Fruit fly (Drosophila melanogaster): ENCODE data around the gene CG7290.
A peak's percentile ranks its signal among the peaks of the same experiment; 100 is the strongest.

CG7290 gene

DNA sequence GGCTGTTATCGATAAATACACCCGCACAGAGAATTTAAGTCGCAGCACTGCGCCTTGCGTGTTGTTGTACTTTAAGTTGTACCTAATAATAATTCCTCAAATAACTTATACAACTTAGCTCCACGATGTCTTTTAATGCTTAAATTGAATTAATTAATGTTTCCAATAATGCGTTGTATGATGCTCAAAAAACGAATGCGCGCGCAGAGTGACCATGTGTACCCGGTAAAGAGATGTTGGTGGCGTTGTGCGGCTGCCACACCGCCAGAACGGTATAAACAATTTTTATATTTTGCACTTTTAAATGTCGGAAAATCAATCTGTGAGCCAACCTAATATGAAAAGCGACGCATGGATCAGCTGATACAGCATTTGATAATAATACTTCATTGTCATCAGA is 20.3 kb upstream of the CG7290 start:
- peak; percentile 94 for TF ChIP-seq Myb (GFP tag; optimal IDR thresholded peaks at IDR 0.05)
- TF ChIP-seq Nf-YA (GFP tag; IDR thresholded peaks at IDR 0.05) = no peak
- peak; percentile 90 for TF ChIP-seq Sin3A (optimal IDR thresholded peaks at IDR 0.05)
- TF ChIP-seq NfI (GFP tag; optimal IDR thresholded peaks at IDR 0.05) = no peak
- TF ChIP-seq CG16813 (GFP tag; IDR thresholded peaks at IDR 0.05; ENCODE audit: partially characterized antibody) = peak; percentile 39; the same call in 1 of the 3 replicates
- TF ChIP-seq CG10147 (GFP tag; optimal IDR thresholded peaks at IDR 0.05) = no peak
- peak; percentile 40; the same call in 1 of the 3 replicates for TF ChIP-seq knrl (GFP tag; IDR thresholded peaks at IDR 0.05; ENCODE audit: partially characterized antibody)
- no peak for TF ChIP-seq GATAe (GFP tag; conservative IDR thresholded peaks at IDR 0.05)
- no peak for TF ChIP-seq ATbp (GFP tag; optimal IDR thresholded peaks at IDR 0.05)
- no peak for TF ChIP-seq Xbp1 (GFP tag; optimal IDR thresholded peaks at IDR 0.05)
- TF ChIP-seq phol (tag; optimal IDR thresholded peaks at IDR 0.05) = peak; percentile 41
- peak; percentile 42 for TF ChIP-seq YL-1 (GFP tag; optimal IDR thresholded peaks at IDR 0.05)
- peak; percentile 46 for TF ChIP-seq zen (tag; optimal IDR thresholded peaks at IDR 0.05)
- peak; percentile 64 for TF ChIP-seq MBD-R2 (GFP tag; IDR thresholded peaks at IDR 0.05)
- TF ChIP-seq gfzf (GFP tag; optimal IDR thresholded peaks at IDR 0.05) = peak; percentile 91
- no peak for TF ChIP-seq twi (tag; optimal IDR thresholded peaks at IDR 0.05)
- no peak for TF ChIP-seq Usf (GFP tag; optimal IDR thresholded peaks at IDR 0.05)
- TF ChIP-seq Lhr (GFP tag; optimal IDR thresholded peaks at IDR 0.05) = peak; percentile 36
- peak; percentile 53; the same call in 1 of the 2 replicates for TF ChIP-seq unc-4 (GFP tag; IDR thresholded peaks at IDR 0.05; ENCODE audit: partially characterized antibody)
- peak; percentile 12; the same call in 1 of the 2 replicates for TF ChIP-seq amos (GFP tag; IDR thresholded peaks at IDR 0.05; ENCODE audit: partially characterized antibody)
- TF ChIP-seq CG15514 (GFP tag; optimal IDR thresholded peaks at IDR 0.05) = peak; percentile 68
- TF ChIP-seq CG11723 (GFP tag; optimal IDR thresholded peaks at IDR 0.05) = no peak
- no peak for TF ChIP-seq tna (GFP tag; IDR thresholded peaks at IDR 0.05; ENCODE audit: partially characterized antibody)
- no peak for TF ChIP-seq Lpt (GFP tag; optimal IDR thresholded peaks at IDR 0.05)
- no peak for TF ChIP-seq Drgx (GFP tag; IDR thresholded peaks at IDR 0.05)
- TF ChIP-seq CG8478 (optimal IDR thresholded peaks at IDR 0.05) = no peak
- peak; percentile 44 for TF ChIP-seq Abd-B (GFP tag; optimal IDR thresholded peaks at IDR 0.05)
- TF ChIP-seq Doc3 (GFP tag; IDR thresholded peaks at IDR 0.05; ENCODE audit: partially characterized antibody) = no peak
- peak; percentile 37; the same call in 1 of the 2 replicates for TF ChIP-seq CG4360 (GFP tag; IDR thresholded peaks at IDR 0.05)
- peak; percentile 72 for TF ChIP-seq pzg (GFP tag; optimal IDR thresholded peaks at IDR 0.05)
- TF ChIP-seq CG5953 (GFP tag; IDR thresholded peaks at IDR 0.05) = no peak
- 0 out of 3 replicates have a peak, but pooled peaks have one; percentile 25 for TF ChIP-seq vnd (GFP tag; IDR thresholded peaks at IDR 0.05; ENCODE audit: partially characterized antibody)
- TF ChIP-seq CG8924 (tag; optimal IDR thresholded peaks at IDR 0.05) = peak; percentile 25
- TF ChIP-seq dm (GFP tag; optimal IDR thresholded peaks at IDR 0.05) = peak; percentile 1
- TF ChIP-seq Kr (GFP tag; optimal IDR thresholded peaks at IDR 0.05) = no peak
- TF ChIP-seq CG3995 (GFP tag; optimal IDR thresholded peaks at IDR 0.05) = peak; percentile 78
- no peak for TF ChIP-seq otp (GFP tag; IDR thresholded peaks at IDR 0.05)
- no peak for TF ChIP-seq CG7357 (GFP tag; IDR thresholded peaks at IDR 0.05)
- TF ChIP-seq CG17829 (tag; optimal IDR thresholded peaks at IDR 0.05) = peak; percentile 19
- peak; percentile 64 for TF ChIP-seq CHES-1-like (GFP tag; optimal IDR thresholded peaks at IDR 0.05)
- 0 out of 4 replicates have a peak, but pooled peaks have one; percentile 52 for TF ChIP-seq Dll (GFP tag; IDR thresholded peaks at IDR 0.05; ENCODE audit: partially characterized antibody)
- peak; percentile 58 for TF ChIP-seq Dref (GFP tag; IDR thresholded peaks at IDR 0.05)
- no peak for TF ChIP-seq onecut (GFP tag; IDR thresholded peaks at IDR 0.05)
- TF ChIP-seq CG7987 (GFP tag; optimal IDR thresholded peaks at IDR 0.05) = no peak
- no peak for TF ChIP-seq CG6683 (GFP tag; optimal IDR thresholded peaks at IDR 0.05)
- no peak for TF ChIP-seq Dip2 (GFP tag; IDR thresholded peaks at IDR 0.05)
- TF ChIP-seq trem (tag; optimal IDR thresholded peaks at IDR 0.05) = peak; percentile 69
- TF ChIP-seq Oli (tag; optimal IDR thresholded peaks at IDR 0.05) = no peak
- TF ChIP-seq CG10431 (GFP tag; optimal IDR thresholded peaks at IDR 0.05) = no peak
- TF ChIP-seq sens (GFP tag) = peak; percentile 77

All from whole organism, embryonic.